Worm (Caenorhabditis elegans) whole organism, L1 larva: ENCODE results near the gene F19C6.2.
A peak's percentile ranks its signal among the peaks of the same experiment; 100 is the strongest.

Experiments used
- C04F5.9 ChIP-seq: sonication (generic microtip); optimal IDR thresholded peaks from 2 replicates; lab custom pipeline; 2016; ENCODE audit warnings: missing genetic modification characterization, missing compliant biosample characterization
- C34B4.2 ChIP-seq: sonication (generic microtip); optimal IDR thresholded peaks from 2 replicates; lab custom pipeline; 2017; ENCODE audit warnings: mild to moderate bottlenecking, missing genetic modification characterization, missing compliant biosample characterization
- Y116A8C.19 ChIP-seq: sonication (generic microtip); optimal IDR thresholded peaks from 2 replicates; lab custom pipeline; 2016; ENCODE audit warnings: missing compliant biosample characterization, missing genetic modification characterization, borderline replicate concordance
- aha-1 ChIP-seq: fragments of 150-350 bp; optimal IDR thresholded peaks from 2 replicates; lab custom pipeline; 2014; ENCODE audit warnings: missing biosample characterization, missing genetic modification characterization
- ama-1 ChIP-seq: fragments of 150-350 bp; optimal IDR thresholded peaks from 2 replicates; lab custom pipeline; 2014
- blmp-1 ChIP-seq: fragments of 150-350 bp; optimal IDR thresholded peaks from 2 replicates; lab custom pipeline; 2014; ENCODE audit warnings: missing biosample characterization, missing genetic modification characterization
- ces-1 ChIP-seq: fragments of 150-350 bp; optimal IDR thresholded peaks from 2 replicates; lab custom pipeline; 2014; ENCODE audit warnings: missing biosample characterization, missing genetic modification reagents, missing genetic modification characterization
- dpl-1 ChIP-seq, 3 experiments: fragments of 150-350 bp in 2 of 3; sonication (generic microtip) in 1 of 3; optimal IDR thresholded peaks; 2 replicates each; lab custom pipeline; 2014 to 2017; ENCODE audit warnings: missing biosample characterization in 3 of 3, missing genetic modification characterization in 3 of 3, missing genetic modification reagents in 3 of 3
- dsc-1 ChIP-seq: sonication (generic microtip); optimal IDR thresholded peaks from 2 replicates; lab custom pipeline; 2016; ENCODE audit warnings: mild to moderate bottlenecking, missing genetic modification characterization, missing compliant biosample characterization
- efl-1 ChIP-seq, 4 experiments: fragments of 150-350 bp; optimal IDR thresholded peaks in 3 of 4; peaks in 1 of 4; 1 replicate in 1 of 4; 2 replicates in 3 of 4; lab custom pipeline; 2014; ENCODE audit warnings: missing biosample characterization in 2 of 4, missing genetic modification characterization in 2 of 4, missing genetic modification reagents in 2 of 4
- egl-13 ChIP-seq: sonication (generic microtip); optimal IDR thresholded peaks from 2 replicates; lab custom pipeline; 2016; ENCODE audit warnings: missing genotype, missing genetic modification reagents, missing genetic modification characterization, missing compliant biosample characterization
- egl-27 ChIP-seq, 2 experiments: fragments of 150-350 bp in 1 of 2; sonication (generic microtip); optimal IDR thresholded peaks; 3 replicates each; lab custom pipeline; 2017 to 2018; ENCODE audit warnings: missing biosample characterization in 2 of 2, missing genetic modification characterization in 2 of 2, missing genetic modification reagents in 2 of 2
- elt-2 ChIP-seq: sonication (generic microtip); optimal IDR thresholded peaks from 2 replicates; lab custom pipeline; 2016; ENCODE audit warnings: missing genetic modification characterization, mild to moderate bottlenecking, inconsistent platforms, missing compliant biosample characterization, missing genetic modification reagents
- elt-3 ChIP-seq, 6 experiments: fragments of 150-350 bp in 1 of 6; sonication (generic microtip); optimal IDR thresholded peaks; 2 replicates each; lab custom pipeline; 2017 to 2018; ENCODE audit warnings: missing biosample characterization in 6 of 6, missing genetic modification characterization in 6 of 6, inconsistent platforms in 1 of 6
- fkh-10 ChIP-seq: sonication (generic microtip); optimal IDR thresholded peaks from 2 replicates; lab custom pipeline; 2017; ENCODE audit warnings: missing biosample characterization, missing genetic modification reagents, missing genetic modification characterization
- lin-13 ChIP-seq: fragments of 150-350 bp; optimal IDR thresholded peaks from 2 replicates; lab custom pipeline; 2014; ENCODE audit warnings: missing biosample characterization, missing genetic modification reagents, missing genetic modification characterization
- lin-14 ChIP-seq: fragments of 200-800 bp; sonication (Bioruptor generic); optimal IDR thresholded peaks from 2 replicates; lab custom pipeline; 2018; ENCODE audit warnings: mild to moderate bottlenecking, missing genetic modification characterization, moderate library complexity, missing compliant biosample characterization
- lin-35 ChIP-seq, 2 experiments: fragments of 150-350 bp; optimal IDR thresholded peaks; 2 replicates each; lab custom pipeline; 2014; ENCODE audit warnings: missing biosample characterization in 2 of 2, missing genetic modification characterization in 2 of 2, missing genetic modification reagents in 2 of 2
- mab-9 ChIP-seq: fragments of 200-800 bp; sonication (Bioruptor generic); IDR thresholded peaks from 2 replicates; pipeline ENCODE4 v1.3.6; 2022; ENCODE audit warnings: missing genetic modification reagents, missing genetic modification characterization, missing compliant biosample characterization
- mep-1 ChIP-seq: fragments of 150-350 bp; optimal IDR thresholded peaks from 2 replicates; lab custom pipeline; 2014; ENCODE audit warnings: missing biosample characterization, missing genetic modification characterization
- nhr-11 ChIP-seq: fragments of 150-350 bp; optimal IDR thresholded peaks from 2 replicates; lab custom pipeline; 2014; ENCODE audit warnings: missing biosample characterization, missing genetic modification characterization
- nhr-20 ChIP-seq: sonication (generic microtip); optimal IDR thresholded peaks from 2 replicates; lab custom pipeline; 2016; ENCODE audit warnings: mild to moderate bottlenecking, missing genetic modification characterization, missing compliant biosample characterization
- nhr-237 ChIP-seq: fragments of 150-350 bp; optimal IDR thresholded peaks from 2 replicates; lab custom pipeline; 2014; ENCODE audit warnings: missing biosample characterization, missing genetic modification characterization
- nhr-28 ChIP-seq: fragments of 150-350 bp; optimal IDR thresholded peaks from 2 replicates; lab custom pipeline; 2014; ENCODE audit warnings: missing biosample characterization, missing genetic modification characterization
- nhr-47 ChIP-seq: sonication (generic microtip); optimal IDR thresholded peaks from 2 replicates; lab custom pipeline; 2016; ENCODE audit warnings: mild to moderate bottlenecking, missing genetic modification characterization, moderate library complexity, missing compliant biosample characterization
- nhr-71 ChIP-seq: sonication (generic microtip); optimal IDR thresholded peaks from 2 replicates; lab custom pipeline; 2016; ENCODE audit warnings: mild to moderate bottlenecking, missing genetic modification characterization, moderate library complexity, missing compliant biosample characterization
- nhr-76 ChIP-seq: sonication (generic microtip); optimal IDR thresholded peaks from 2 replicates; lab custom pipeline; 2017; ENCODE audit warnings: missing biosample characterization, missing genetic modification characterization
- nhr-85 ChIP-seq: sonication (generic microtip); peaks from one replicate; lab custom pipeline; 2016; ENCODE audit warnings: missing genetic modification characterization, inconsistent platforms, missing compliant biosample characterization
- unc-130 ChIP-seq: fragments of 150-350 bp; optimal IDR thresholded peaks from 2 replicates; lab custom pipeline; 2017; ENCODE audit warnings: missing biosample characterization, missing genetic modification characterization, inconsistent platforms
- zag-1 ChIP-seq: fragments of 150-350 bp; optimal IDR thresholded peaks from 2 replicates; lab custom pipeline; 2014; ENCODE audit warnings: missing biosample characterization, missing genetic modification characterization
- ztf-11 ChIP-seq, 2 experiments: sonication (generic microtip); optimal IDR thresholded peaks; 2 replicates each; lab custom pipeline; 2016 to 2017; ENCODE audit warnings: missing genetic modification characterization in 2 of 2, missing biosample characterization in 1 of 2, missing compliant biosample characterization in 1 of 2

F19C6.2 gene

DNA sequence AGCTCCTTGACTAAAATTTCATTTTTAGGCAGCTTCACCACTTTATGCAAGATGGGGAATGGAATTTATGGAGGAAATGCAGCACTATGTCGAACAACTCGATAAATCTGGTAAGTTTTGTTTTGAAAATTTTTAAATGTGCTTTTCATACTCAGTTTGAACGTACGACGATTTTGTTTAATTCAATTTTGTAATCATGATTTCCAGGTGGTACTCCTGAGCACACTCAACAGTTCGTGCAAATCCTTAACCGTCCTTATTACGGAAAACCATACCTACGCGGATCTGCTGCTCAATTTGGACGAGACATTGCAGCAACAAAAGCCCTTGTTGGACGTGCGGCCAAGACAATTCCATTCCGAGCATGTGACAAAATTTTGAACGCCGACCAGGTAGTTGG, 38.2 kb upstream of the F19C6.2 start:
- TF ChIP-seq efl-1 (optimal IDR thresholded peaks at IDR 0.05; lab: Kevin White, UChicago) (no peak), efl-1 (GFP tag; optimal IDR thresholded peaks at IDR 0.05 in 1 of 2; lab: Kevin White, UChicago) (peak in 1 of 2 experiments; percentile 2), mab-9 (GFP tag; lab: Robert Waterston, UW) (no peak)

DNA sequence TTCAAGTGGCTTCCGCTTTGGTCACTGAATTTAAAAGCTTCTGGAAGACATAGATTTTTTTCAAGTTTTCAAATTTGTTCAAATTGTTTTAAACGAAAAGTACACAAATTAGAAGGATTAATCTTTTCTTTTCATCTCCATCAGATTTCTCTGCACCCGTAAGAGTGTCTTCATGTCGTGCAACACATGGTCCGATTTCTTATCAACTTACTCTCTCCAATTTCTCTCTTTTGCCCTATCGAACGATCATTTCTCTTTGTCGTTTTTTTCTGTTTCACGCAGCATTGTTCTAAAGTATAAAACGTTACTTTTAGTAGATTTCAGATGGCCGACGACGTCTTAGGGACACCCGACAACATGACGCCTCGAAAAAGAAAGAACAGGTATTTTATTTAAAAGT, 35.5 kb upstream of the F19C6.2 start, which contains the start of gene pssy-1:
pssy-1 (plus strand) TSS at position 318 of the 400 bp plus-strand sequence.
- TF ChIP-seq unc-130 (tag; lab: Kevin White, UChicago): peak; percentile 11
- no peak for TF ChIP-seq C04F5.9 (tag; lab: Kevin White, UChicago)
- TF ChIP-seq elt-3 (tag; optimal IDR thresholded peaks at IDR 0.05; lab: Kevin White, UChicago): peak in 1 of 6 experiments; percentile 26
- TF ChIP-seq aha-1 (tag; lab: Kevin White, UChicago): no peak
- no peak for TF ChIP-seq efl-1 (optimal IDR thresholded peaks at IDR 0.05; lab: Kevin White, UChicago)
- TF ChIP-seq efl-1 (GFP tag; optimal IDR thresholded peaks at IDR 0.05 in 1 of 2; lab: Kevin White, UChicago): peak in 1 of 2 experiments; percentile 38
- peak; percentile 33 for TF ChIP-seq nhr-85 (tag; lab: Kevin White, UChicago)
- no peak for TF ChIP-seq mep-1 (tag; lab: Kevin White, UChicago)
- TF ChIP-seq lin-35 (GFP tag; optimal IDR thresholded peaks at IDR 0.05; lab: Kevin White, UChicago): no peak
- peak; percentile 25 for TF ChIP-seq nhr-71 (tag; lab: Kevin White, UChicago)
- TF ChIP-seq nhr-20 (tag; lab: Kevin White, UChicago): peak; percentile 50
- TF ChIP-seq ces-1 (GFP tag; lab: Kevin White, UChicago): no peak
- no peak for TF ChIP-seq nhr-28 (tag; lab: Kevin White, UChicago)
- TF ChIP-seq zag-1 (tag; lab: Kevin White, UChicago): no peak
- peak; percentile 68 for TF ChIP-seq blmp-1

DNA sequence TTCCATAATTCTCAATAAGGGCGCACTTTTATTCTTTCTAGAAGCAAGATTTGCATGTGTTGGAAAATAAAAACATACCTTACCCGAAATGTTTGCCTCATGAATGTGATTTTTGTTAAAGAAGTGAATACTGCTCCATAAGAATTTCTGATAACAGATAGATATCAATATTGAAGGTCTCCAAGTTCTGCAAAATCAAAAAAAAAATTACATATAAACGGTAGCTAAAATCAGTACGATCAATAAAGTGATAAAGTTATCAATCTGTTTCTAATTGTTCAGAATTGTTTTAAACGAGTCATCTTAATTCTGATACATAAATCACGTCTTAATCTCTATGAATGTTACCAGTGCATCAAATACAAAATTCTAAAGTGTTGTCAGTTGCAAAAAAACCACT, 24.5 kb upstream of the F19C6.2 start, which contains the start of gene mgl-1:
mgl-1 (minus strand) TSS at position 101 of the 400 bp plus-strand sequence.
- TF ChIP-seq dsc-1 (tag; lab: Kevin White, UChicago) (no peak), dpl-1 (GFP tag; optimal IDR thresholded peaks at IDR 0.05; lab: Kevin White, UChicago) (no peak), nhr-28 (tag; lab: Kevin White, UChicago) (no peak), ztf-11 (tag; optimal IDR thresholded peaks at IDR 0.05; lab: Kevin White, UChicago) (no peak), nhr-76 (no peak), ama-1 (no peak), nhr-47 (tag; lab: Kevin White, UChicago) (no peak), nhr-237 (tag; lab: Kevin White, UChicago) (no peak), C34B4.2 (tag; lab: Kevin White, UChicago) (no peak)
- TF ChIP-seq, all 84 proteins: peak for 0

DNA sequence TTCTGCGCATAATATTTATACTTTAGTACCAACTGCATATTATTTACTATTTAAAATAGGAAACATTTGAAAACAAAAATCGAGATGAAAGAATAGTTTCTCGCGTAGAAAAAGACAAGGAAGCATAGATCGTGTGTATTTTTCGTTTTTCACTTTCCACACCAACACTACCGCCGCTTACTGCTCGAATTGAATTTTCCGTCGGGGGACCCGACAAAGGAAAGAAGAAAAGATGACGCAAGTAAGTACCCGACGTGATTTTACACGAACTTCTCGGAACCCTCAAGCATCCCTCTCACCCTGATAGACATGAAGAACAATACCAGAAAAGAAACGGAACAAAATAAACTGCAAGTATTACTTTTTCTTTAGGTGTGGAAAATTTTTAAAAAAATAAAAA, 19.5 kb upstream of the F19C6.2 start:
- TF ChIP-seq unc-130 (tag; lab: Kevin White, UChicago): no peak
- TF ChIP-seq Y116A8C.19 (tag; lab: Kevin White, UChicago): no peak
- peak; percentile 64 for TF ChIP-seq fkh-10 (GFP tag; lab: Kevin White, UChicago)
- peak; percentile 8 for TF ChIP-seq lin-14 (GFP tag; lab: Kevin White, UChicago)
- TF ChIP-seq egl-27 (tag; optimal IDR thresholded peaks at IDR 0.05; lab: Kevin White, UChicago): no peak
- no peak for TF ChIP-seq nhr-11 (tag; lab: Kevin White, UChicago)

DNA sequence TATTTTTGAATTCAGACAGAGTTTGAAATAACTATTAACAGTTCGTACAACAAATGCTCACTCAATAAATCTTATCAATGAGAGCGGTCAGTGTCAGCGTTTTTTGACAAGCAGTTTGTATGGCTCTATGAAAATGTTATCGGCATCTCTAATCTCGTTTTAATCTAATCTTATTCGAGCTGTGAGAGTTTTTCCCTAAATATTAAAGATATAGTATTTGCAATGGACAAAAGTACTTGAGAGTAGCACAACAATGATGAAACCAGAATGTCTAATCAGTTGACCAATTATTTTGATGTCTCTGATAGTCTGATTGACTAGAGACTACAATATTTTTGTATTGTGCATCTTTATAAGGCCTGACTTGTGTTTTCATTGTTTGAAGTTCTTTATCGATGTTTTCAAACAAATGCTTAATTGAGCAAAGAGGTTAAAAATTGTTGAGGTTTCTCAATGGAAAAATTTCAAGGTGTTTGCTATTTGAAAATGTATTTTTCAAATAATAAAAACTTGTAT, 15.8 kb upstream of the F19C6.2 start, which contains the start of gene F19C6.5:
F19C6.5 (minus strand) TSS at position 51 of the 516 bp plus-strand sequence.
- no peak for TF ChIP-seq lin-13 (GFP tag; lab: Kevin White, UChicago)
- TF ChIP-seq elt-2 (tag; lab: Kevin White, UChicago): peak; percentile 35
- TF ChIP-seq egl-13 (tag; lab: Kevin White, UChicago): no peak
